Worm (Caenorhabditis elegans): ENCODE results near the gene Y47D7A.9.

- TF ChIP-seq ztf-4 (tag; optimal IDR thresholded peaks at IDR 0.05) (no peak), aly-2 (tag; optimal IDR thresholded peaks at IDR 0.05) (no peak), blmp-1 (tag; optimal IDR thresholded peaks at IDR 0.05; ENCODE audit: insufficient read depth) (no peak), ceh-16 (tag; optimal IDR thresholded peaks at IDR 0.05) (no peak), ceh-82 (tag; optimal IDR thresholded peaks at IDR 0.05) (no peak), zag-1 (tag; optimal IDR thresholded peaks at IDR 0.05) (no peak), elt-3 (tag; optimal IDR thresholded peaks at IDR 0.05) (no peak)
These were observed 19.1 kb upstream of the Y47D7A.9 start, which contains the start of gene rft-1 for ce11 chrV:4442749-4443381.

All from whole organism, L2 larva.